Worm (Caenorhabditis elegans) whole organism, L4/young adult: ENCODE data around the gene F46B3.9.

Experiments used
- W03F9.2 ChIP-seq: fragments of 150-350 bp; optimal IDR thresholded peaks from 2 replicates; lab custom pipeline; 2014; ENCODE audit warnings: missing biosample characterization, missing genetic modification characterization
- dao-5 ChIP-seq: sonication (generic microtip); optimal IDR thresholded peaks from 2 replicates; lab custom pipeline; 2016; ENCODE audit warnings: missing genotype, missing genetic modification characterization, moderate library complexity, missing compliant biosample characterization
- him-1 ChIP-seq: sonication (generic microtip); optimal IDR thresholded peaks from 2 replicates; lab custom pipeline; 2016; ENCODE audit warnings: missing genotype, missing genetic modification reagents, missing genetic modification characterization, missing compliant biosample characterization

- TF ChIP-seq him-1 (tag; lab: Kevin White, UChicago), result no peak
- TF ChIP-seq W03F9.2 (tag; lab: Kevin White, UChicago), result no peak
- TF ChIP-seq dao-5 (tag; lab: Kevin White, UChicago), result no peak
Observed at ce11 chrV:20638344-20638743, 12.4 kb upstream of the F46B3.9 start, which contains the start of gene Y44A6B.3.
